Fruit fly (Drosophila melanogaster) whole organism, embryonic: ENCODE data around the gene AhcyL1.

Experiments
- CG12299 ChIP-seq: fragments of 200-800 bp; sonication (Bioruptor generic); optimal IDR thresholded peaks from 2 replicates; lab custom pipeline; 2018; ENCODE audit warnings: missing biosample characterization, mild to moderate bottlenecking, missing genetic modification characterization
- Oli ChIP-seq: fragments of 200-800 bp; sonication (Bioruptor generic); optimal IDR thresholded peaks from 2 replicates; lab custom pipeline; 2018; ENCODE audit warnings: missing biosample characterization, mild to moderate bottlenecking, missing genetic modification characterization, moderate library complexity
- Sin3A ChIP-seq: fragments of >200 bp; optimal IDR thresholded peaks from 2 replicates; lab custom pipeline; 2018
- cato ChIP-seq: fragments of 200-800 bp; sonication (Bioruptor generic); optimal IDR thresholded peaks from 2 replicates; lab custom pipeline; 2016; ENCODE audit warnings: missing biosample characterization, missing genetic modification characterization, borderline replicate concordance

DNA sequence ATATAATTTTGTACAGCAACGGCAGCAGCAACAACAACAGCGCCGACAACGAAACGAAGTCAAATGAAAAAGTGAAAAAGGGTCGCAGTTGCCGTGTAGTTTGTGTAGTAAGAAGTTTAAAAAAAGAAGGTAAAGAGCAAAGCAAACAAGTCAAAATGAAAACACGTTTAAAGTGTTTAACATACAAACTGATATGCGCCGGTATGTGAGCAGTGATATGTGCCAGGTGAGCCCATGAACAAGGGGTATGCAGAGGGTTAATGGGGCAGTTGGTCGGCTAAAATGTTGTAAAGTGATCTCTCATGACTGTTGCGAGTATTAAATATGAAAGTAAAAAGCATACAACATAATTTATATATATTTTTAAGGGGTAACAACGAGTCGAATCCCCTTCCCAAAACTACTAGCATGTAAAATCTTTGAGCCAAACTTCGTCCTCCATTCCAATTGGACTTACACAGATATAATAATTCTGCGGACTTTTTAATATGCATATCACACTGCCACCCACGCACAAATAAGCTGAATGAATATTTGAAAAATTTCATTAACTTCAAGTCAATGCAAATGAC lies 33.9 kb upstream of the AhcyL1 start:
- no peak for TF ChIP-seq cato (GFP tag; lab: Kevin White, UChicago)
- TF ChIP-seq Oli (tag; lab: Kevin White, UChicago): peak; percentile 44
- no peak for TF ChIP-seq Sin3A (lab: Kevin White, UChicago)
- no peak for TF ChIP-seq CG12299 (tag; lab: Kevin White, UChicago)
